Worm (Caenorhabditis elegans) whole organism, mixed stage, embryonic: Measurements from ENCODE around the gene sfxn-1.2.

Experiments
- blmp-1 ChIP-seq: fragments of 150-350 bp; optimal IDR thresholded peaks from 2 replicates; lab custom pipeline; 2014; ENCODE audit warnings: missing biosample characterization, missing genetic modification characterization
- ces-1 ChIP-seq: fragments of 150-350 bp; optimal IDR thresholded peaks from 2 replicates; lab custom pipeline; 2014; ENCODE audit warnings: missing biosample characterization, missing genetic modification reagents, missing genetic modification characterization
- elt-3 ChIP-seq: fragments of 150-350 bp; optimal IDR thresholded peaks from 2 replicates; lab custom pipeline; 2014; ENCODE audit warnings: missing biosample characterization, missing genetic modification characterization
- lin-13 ChIP-seq: fragments of 150-350 bp; optimal IDR thresholded peaks from 2 replicates; lab custom pipeline; 2014; ENCODE audit warnings: missing biosample characterization, missing genetic modification characterization
- mab-5 ChIP-seq: fragments of 150-350 bp; optimal IDR thresholded peaks from 2 replicates; lab custom pipeline; 2014; ENCODE audit warnings: missing biosample characterization, missing genetic modification characterization
- nhr-12 ChIP-seq: fragments of 150-350 bp; optimal IDR thresholded peaks from 2 replicates; lab custom pipeline; 2014; ENCODE audit warnings: missing biosample characterization, missing genetic modification characterization
- nhr-28 ChIP-seq: fragments of 150-350 bp; optimal IDR thresholded peaks from 2 replicates; lab custom pipeline; 2014; ENCODE audit warnings: missing biosample characterization, missing genetic modification characterization
- nhr-76 ChIP-seq: sonication (generic microtip); optimal IDR thresholded peaks from 2 replicates; lab custom pipeline; 2017; ENCODE audit warnings: missing biosample characterization, missing genetic modification characterization
- pha-4 ChIP-seq: fragments of 150-350 bp; optimal IDR thresholded peaks from 2 replicates; lab custom pipeline; 2018; ENCODE audit warnings: missing biosample characterization, missing genetic modification reagents, missing genetic modification characterization
- snpc-4 ChIP-seq: fragments of 150-350 bp; optimal IDR thresholded peaks from 2 replicates; lab custom pipeline; 2014; ENCODE audit warnings: missing biosample characterization, missing genetic modification characterization
- sptf-1 ChIP-seq: sonication (generic microtip); optimal IDR thresholded peaks from 2 replicates; lab custom pipeline; 2017; ENCODE audit warnings: mild to moderate bottlenecking, missing genetic modification characterization, moderate library complexity, missing compliant biosample characterization
- unc-39 ChIP-seq: fragments of 150-350 bp; optimal IDR thresholded peaks from 2 replicates; lab custom pipeline; 2014; ENCODE audit warnings: missing biosample characterization, missing genetic modification characterization
- unc-62 ChIP-seq: fragments of 150-350 bp; optimal IDR thresholded peaks from 2 replicates; lab custom pipeline; 2014; ENCODE audit warnings: missing biosample characterization, missing genetic modification reagents, missing genetic modification characterization
- ztf-11 ChIP-seq: fragments of 150-350 bp; optimal IDR thresholded peaks from 2 replicates; lab custom pipeline; 2014; ENCODE audit warnings: missing biosample characterization, missing genetic modification characterization

- TF ChIP-seq ces-1 (GFP tag; lab: Kevin White, UChicago) (peak; percentile 48), unc-39 (no peak), lin-13 (tag; lab: Kevin White, UChicago) (no peak), mab-5 (tag; lab: Kevin White, UChicago) (no peak), pha-4 (tag; lab: Kevin White, UChicago) (no peak), blmp-1 (no peak), nhr-28 (tag; lab: Kevin White, UChicago) (no peak), unc-62 (GFP tag; lab: Kevin White, UChicago) (no peak), ztf-11 (tag; lab: Kevin White, UChicago) (no peak), elt-3 (tag; lab: Kevin White, UChicago) (no peak), sptf-1 (tag; lab: Kevin White, UChicago) (peak; percentile 10), snpc-4 (tag; lab: Kevin White, UChicago) (no peak), nhr-76 (tag; lab: Kevin White, UChicago) (no peak), nhr-12 (no peak)
These were observed 19.4 kb upstream of the sfxn-1.2 start for ce11 chrII:11166414-11166813.
